Worm (Caenorhabditis elegans): Measurements from ENCODE around the gene chil-9.

DNA sequence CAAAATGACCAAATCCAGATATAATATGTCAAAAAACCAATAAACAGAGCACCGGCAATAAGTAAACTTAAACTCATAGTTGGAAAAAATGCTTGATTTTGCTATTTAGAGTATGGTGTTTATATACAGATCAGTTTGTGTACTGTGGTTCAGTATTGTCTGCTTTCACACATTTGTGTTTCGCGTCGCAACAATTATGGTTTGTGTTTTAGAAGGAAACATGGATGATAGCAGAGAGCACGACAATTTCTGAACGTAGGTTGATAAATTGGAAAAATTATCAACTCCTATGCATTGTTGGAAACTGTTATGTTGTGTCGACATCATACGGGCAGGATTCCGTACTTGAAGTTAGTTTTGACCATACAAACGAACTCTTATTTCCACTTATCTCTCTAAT, 47.5 kb downstream of the chil-9 start, which contains the start of gene cyp-13A4:
- TF ChIP-seq F39B2.1 (GFP tag; IDR thresholded peaks at IDR 0.05) (no peak), bed-1 (GFP tag; IDR thresholded peaks at IDR 0.05) (no peak), snpc-4 (GFP tag; optimal IDR thresholded peaks at IDR 0.05) (no peak), snpc-4 (tag; optimal IDR thresholded peaks at IDR 0.05) (no peak), nhr-90 (tag; optimal IDR thresholded peaks at IDR 0.05) (no peak), T07F8.4 (tag; optimal IDR thresholded peaks at IDR 0.05) (no peak)

Measured in whole organism, young adult.